Fruit fly (Drosophila melanogaster) whole organism, embryonic: ENCODE results near the gene IntS10.
A peak's percentile ranks its signal among the peaks of the same experiment; 100 is the strongest.

Experiments
- Ada2b ChIP-seq: fragments of 200-800 bp; sonication (Bioruptor generic); IDR thresholded peaks from 2 replicates; pipeline ENCODE4 v1.3.6; 2022; ENCODE audit warnings: missing biosample characterization, missing genetic modification characterization
- Awh ChIP-seq: fragments of 200-800 bp; sonication (Bioruptor generic); IDR thresholded peaks from 2 replicates; pipeline ENCODE4, ENCODE4 v1.3.6; 2022; ENCODE audit warnings: missing biosample characterization, missing genetic modification characterization
- CG10267 ChIP-seq: fragments of 200-800 bp; sonication (Bioruptor generic); optimal IDR thresholded peaks from 2 replicates; lab custom pipeline; 2018; ENCODE audit warnings: missing biosample characterization, mild to moderate bottlenecking, missing genetic modification characterization, moderate library complexity
- CG10366 ChIP-seq: fragments of 200-800 bp; sonication (Bioruptor generic); IDR thresholded peaks from 2 replicates; pipeline ENCODE4 v1.3.6; 2022; ENCODE audit warnings: missing biosample characterization, missing genetic modification characterization
- CG10565 ChIP-seq: fragments of 200-800 bp; sonication (Bioruptor generic); optimal IDR thresholded peaks from 3 replicates; lab custom pipeline; 2016; ENCODE audit warnings: missing biosample characterization, mild to moderate bottlenecking, missing genetic modification characterization
- CG11504 ChIP-seq: fragments of 200-800 bp; sonication (Bioruptor generic); optimal IDR thresholded peaks from 3 replicates; lab custom pipeline; 2019; ENCODE audit warnings: missing biosample characterization, mild to moderate bottlenecking, missing genetic modification characterization, moderate library complexity
- CG12236 ChIP-seq: fragments of 200-800 bp; sonication (Bioruptor generic); optimal IDR thresholded peaks from 2 replicates; lab custom pipeline; 2016; ENCODE audit warnings: missing biosample characterization, missing genetic modification characterization
- CG16779 ChIP-seq: fragments of 200-800 bp; sonication (Bioruptor generic); IDR thresholded peaks from 2 replicates; pipeline ENCODE4 v1.3.6; 2022; ENCODE audit warnings: missing biosample characterization, missing genetic modification characterization
- CG3995 ChIP-seq: fragments of 200-800 bp; sonication (Bioruptor generic); optimal IDR thresholded peaks from 3 replicates; lab custom pipeline; 2016; ENCODE audit warnings: missing biosample characterization, missing genetic modification characterization
- CG4328 ChIP-seq: fragments of 200-800 bp; sonication (Bioruptor generic); optimal IDR thresholded peaks from 3 replicates; lab custom pipeline; 2017; ENCODE audit warnings: missing biosample characterization, missing genetic modification reagents, missing genetic modification characterization
- CG5180 ChIP-seq: fragments of 200-800 bp; sonication (Bioruptor generic); optimal IDR thresholded peaks from 3 replicates; lab custom pipeline; 2017; ENCODE audit warnings: missing biosample characterization, missing genetic modification characterization, mild to moderate bottlenecking, moderate library complexity, missing genetic modification reagents
- CG6175 ChIP-seq: fragments of 200-800 bp; sonication (Bioruptor generic); IDR thresholded peaks from 3 replicates; pipeline ENCODE4 v1.3.6; 2022; ENCODE audit warnings: missing biosample characterization, missing genetic modification characterization
- CG6272 ChIP-seq: fragments of 200-800 bp; sonication (Bioruptor generic); IDR thresholded peaks from 2 replicates; pipeline ENCODE4 v1.3.6; 2022; ENCODE audit warnings: missing biosample characterization, missing genetic modification characterization
- CoRest ChIP-seq: fragments of 200-800 bp; sonication (Bioruptor generic); optimal IDR thresholded peaks from 3 replicates; lab custom pipeline; 2018; ENCODE audit warnings: missing biosample characterization, mild to moderate bottlenecking, missing genetic modification characterization, moderate library complexity
- Dek ChIP-seq: fragments of 200-800 bp; sonication (Bioruptor generic); optimal IDR thresholded peaks from 3 replicates; lab custom pipeline; 2019; ENCODE audit warnings: missing biosample characterization, mild to moderate bottlenecking, missing genetic modification characterization, moderate library complexity
- Dll ChIP-seq: fragments of 200-800 bp; sonication (Bioruptor generic); IDR thresholded peaks from 4 replicates; pipeline ENCODE4 v1.3.6; 2022; ENCODE audit warnings: missing biosample characterization, missing genetic modification characterization; ENCODE audit not compliant: partially characterized antibody
- Doc2 ChIP-seq: fragments of 200-800 bp; sonication (Bioruptor generic); IDR thresholded peaks from 2 replicates; pipeline ENCODE4 v1.3.6; 2022; ENCODE audit warnings: missing biosample characterization, missing genetic modification characterization
- E2f2 ChIP-seq: fragments of 200-800 bp; sonication (Bioruptor generic); IDR thresholded peaks from 2 replicates; pipeline ENCODE4 v1.3.6; 2022; ENCODE audit warnings: missing biosample characterization, missing genetic modification characterization
- Ets65A ChIP-seq: fragments of 200-800 bp; sonication (Bioruptor generic); peaks from one replicate; lab custom pipeline; 2016; ENCODE audit warnings: missing biosample characterization, missing genetic modification characterization
- Hmr ChIP-seq: fragments of 200-800 bp; sonication (Bioruptor generic); optimal IDR thresholded peaks from 3 replicates; lab custom pipeline; 2017; ENCODE audit warnings: mild to moderate bottlenecking, missing biosample characterization, missing genetic modification reagents, missing genetic modification characterization
- Lim3 ChIP-seq: fragments of 200-800 bp; sonication (Bioruptor generic); IDR thresholded peaks from 2 replicates; pipeline ENCODE4 v1.3.6; 2022; ENCODE audit warnings: missing biosample characterization, missing genetic modification characterization
- Med ChIP-seq: fragments of 200-800 bp; sonication (Bioruptor generic); peaks from one replicate; lab custom pipeline; 2016; ENCODE audit warnings: missing biosample characterization, missing genetic modification characterization, mild to moderate bottlenecking, inconsistent platforms, moderate library complexity
- NC2β ChIP-seq: fragments of 200-800 bp; sonication (Bioruptor generic); optimal IDR thresholded peaks from 2 replicates; lab custom pipeline; 2016; ENCODE audit warnings: missing biosample characterization, missing genetic modification characterization
- NK7.1 ChIP-seq: fragments of 200-800 bp; sonication (Bioruptor generic); optimal IDR thresholded peaks from 3 replicates; lab custom pipeline; 2016; ENCODE audit warnings: missing biosample characterization, missing genetic modification characterization
- Sry-δ ChIP-seq: fragments of 200-800 bp; sonication (Bioruptor generic); optimal IDR thresholded peaks from 2 replicates; lab custom pipeline; 2016; ENCODE audit warnings: missing biosample characterization, missing genetic modification characterization
- Ssrp ChIP-seq: fragments of 200-800 bp; sonication (Bioruptor generic); optimal IDR thresholded peaks from 2 replicates; lab custom pipeline; 2018; ENCODE audit warnings: missing biosample characterization, mild to moderate bottlenecking, missing genetic modification characterization, moderate library complexity
- Vsx1 ChIP-seq: fragments of 200-800 bp; sonication (Bioruptor generic); optimal IDR thresholded peaks from 2 replicates; lab custom pipeline; 2017; ENCODE audit warnings: missing biosample characterization, mild to moderate bottlenecking, missing genetic modification characterization, missing genetic modification reagents
- YL-1 ChIP-seq: fragments of 200-800 bp; sonication (Bioruptor generic); optimal IDR thresholded peaks from 3 replicates; lab custom pipeline; 2017; ENCODE audit warnings: missing biosample characterization, mild to moderate bottlenecking, missing genetic modification characterization
- al ChIP-seq: fragments of 200-800 bp; sonication (Bioruptor generic); IDR thresholded peaks from 2 replicates; pipeline ENCODE4 v1.3.6; 2022; ENCODE audit warnings: missing biosample characterization, missing genetic modification characterization
- ase ChIP-seq: fragments of 200-800 bp; sonication (Bioruptor generic); IDR thresholded peaks from 3 replicates; pipeline ENCODE4 v1.3.6; 2022; ENCODE audit warnings: missing biosample characterization, missing genetic modification characterization
- cas ChIP-seq: fragments of 200-800 bp; sonication (Bioruptor generic); IDR thresholded peaks from 2 replicates; pipeline ENCODE4 v1.3.6; 2022; ENCODE audit warnings: missing biosample characterization, missing genetic modification characterization
- chn ChIP-seq: fragments of 200-800 bp; sonication (Bioruptor generic); optimal IDR thresholded peaks from 2 replicates; lab custom pipeline; 2016; ENCODE audit warnings: missing biosample characterization, missing genetic modification characterization
- crol ChIP-seq: fragments of 200-800 bp; sonication (Bioruptor generic); IDR thresholded peaks from 2 replicates; pipeline ENCODE4 v1.3.6; 2022; ENCODE audit warnings: missing biosample characterization, missing genetic modification characterization
- dpn ChIP-seq, 2 experiments: fragments of 200-800 bp; sonication (Bioruptor generic); optimal IDR thresholded peaks; 3 replicates each; lab custom pipeline; 2016; ENCODE audit warnings: missing biosample characterization in 2 of 2, missing genetic modification characterization in 2 of 2
- eve ChIP-seq, 2 experiments: fragments of >200 bp; optimal IDR thresholded peaks; 2 replicates each; lab custom pipeline; 2017; ENCODE audit warnings: missing biosample characterization in 2 of 2, missing genetic modification characterization in 2 of 2
- fd3F ChIP-seq: fragments of 200-800 bp; sonication (Bioruptor generic); optimal IDR thresholded peaks from 2 replicates; lab custom pipeline; 2018; ENCODE audit warnings: missing biosample characterization, mild to moderate bottlenecking, missing genetic modification characterization, moderate library complexity
- grau ChIP-seq: fragments of 200-800 bp; optimal IDR thresholded peaks from 3 replicates; lab custom pipeline; 2019; ENCODE audit warnings: missing biosample characterization, mild to moderate bottlenecking, missing genetic modification characterization, moderate library complexity
- gt ChIP-seq: fragments of 200-800 bp; sonication (Bioruptor generic); IDR thresholded peaks from 2 replicates; pipeline ENCODE4 v1.3.6; 2022; ENCODE audit warnings: missing biosample characterization, missing genetic modification characterization
- hb ChIP-seq: fragments of 200-800 bp; sonication (Bioruptor generic); IDR thresholded peaks from 3 replicates; pipeline ENCODE4 v1.3.6; 2022; ENCODE audit warnings: missing biosample characterization, missing genetic modification characterization; ENCODE audit not compliant: partially characterized antibody
- ind ChIP-seq: fragments of 200-800 bp; sonication (Bioruptor generic); optimal IDR thresholded peaks from 3 replicates; lab custom pipeline; 2016; ENCODE audit warnings: missing biosample characterization, missing genetic modification characterization
- kah ChIP-seq: fragments of 200-800 bp; sonication (Bioruptor generic); optimal IDR thresholded peaks from 2 replicates; lab custom pipeline; 2018; ENCODE audit warnings: missing biosample characterization, mild to moderate bottlenecking, missing genetic modification characterization
- klu ChIP-seq: fragments of 200-800 bp; sonication (Bioruptor generic); IDR thresholded peaks from 2 replicates; pipeline ENCODE4 v1.3.6; 2022; ENCODE audit warnings: missing biosample characterization, missing genetic modification characterization
- onecut ChIP-seq: fragments of 200-800 bp; sonication (Bioruptor generic); IDR thresholded peaks from 2 replicates; pipeline ENCODE4 v1.3.6; 2022; ENCODE audit warnings: missing biosample characterization, missing genetic modification characterization
- prd ChIP-seq, 3 experiments: fragments of >200 bp in 2 of 3; fragments of 200-800 bp in 1 of 3; sonication (Bioruptor generic) in 1 of 3; optimal IDR thresholded peaks in 2 of 3; IDR thresholded peaks in 1 of 3; 2 replicates in 2 of 3; 3 replicates in 1 of 3; pipeline versions ENCODE4 v1.3.6 to Lab custom; 2017 to 2022; ENCODE audit warnings: missing biosample characterization in 1 of 3, missing genetic modification characterization in 1 of 3
- pzg ChIP-seq: fragments of 200-800 bp; sonication (Bioruptor generic); optimal IDR thresholded peaks from 3 replicates; lab custom pipeline; 2018; ENCODE audit warnings: missing biosample characterization, mild to moderate bottlenecking, missing genetic modification characterization, moderate library complexity
- sisA ChIP-seq: fragments of 200-800 bp; sonication (Bioruptor generic); IDR thresholded peaks from 2 replicates; pipeline ENCODE4 v1.3.6; 2022; ENCODE audit warnings: missing biosample characterization, missing genetic modification characterization
- slbo ChIP-seq: fragments of 200-800 bp; sonication (Bioruptor generic); IDR thresholded peaks from 2 replicates; pipeline ENCODE4 v1.3.6; 2022; ENCODE audit warnings: missing biosample characterization, missing genetic modification characterization
- ssp ChIP-seq: fragments of 200-800 bp; sonication (Bioruptor generic); IDR thresholded peaks from 2 replicates; pipeline ENCODE4 v1.3.6; 2022; ENCODE audit warnings: missing biosample characterization, missing genetic modification characterization
- twi ChIP-seq: fragments of 200-800 bp; optimal IDR thresholded peaks from 2 replicates; lab custom pipeline; 2019; ENCODE audit warnings: missing biosample characterization, mild to moderate bottlenecking, missing genetic modification characterization, moderate library complexity
- usp ChIP-seq: fragments of >200 bp; optimal IDR thresholded peaks from 2 replicates; lab custom pipeline; 2017; ENCODE audit warnings: missing biosample characterization, missing genetic modification characterization
- zfh2 ChIP-seq: fragments of 200-800 bp; sonication (Bioruptor generic); optimal IDR thresholded peaks from 2 replicates; lab custom pipeline; 2016; ENCODE audit warnings: missing biosample characterization, missing genetic modification characterization

Gene IntS10

dm6 chr3L:3788790-3789421, 17.6 kb upstream of the IntS10 start (continued):
- TF ChIP-seq CG10366 (GFP tag; lab: Robert Waterston, UW) (no peak), Med (GFP tag; lab: Kevin White, UChicago) (peak; percentile 87), onecut (GFP tag; lab: Robert Waterston, UW) (no peak), prd (optimal IDR thresholded peaks at IDR 0.05; lab: Kevin White, UChicago) (no peak), prd (GFP tag; IDR thresholded peaks at IDR 0.05; lab: Robert Waterston, UW) (no peak; the same call in 2 of the 3 replicates), CG10267 (peak; percentile 52), eve (GFP tag; optimal IDR thresholded peaks at IDR 0.05; lab: Kevin White, UChicago) (no peak), grau (tag; lab: Kevin White, UChicago) (peak; percentile 92), crol (GFP tag; lab: Robert Waterston, UW) (peak; percentile 79), gt (no peak), Awh (GFP tag; lab: Robert Waterston, UW) (no peak), Vsx1 (no peak), ase (GFP tag; lab: Robert Waterston, UW) (no peak), dpn (GFP tag; optimal IDR thresholded peaks at IDR 0.05; lab: Kevin White, UChicago) (peak in 1 of 2 experiments; percentile 13), CG5180 (GFP tag; lab: Kevin White, UChicago) (no peak), twi (tag; lab: Kevin White, UChicago) (no peak), CG10565 (GFP tag; lab: Kevin White, UChicago) (no peak), ssp (GFP tag; lab: Robert Waterston, UW) (no peak), usp (no peak), CG4328 (GFP tag; lab: Kevin White, UChicago) (no peak), Ssrp (peak; percentile 9), cas (GFP tag; lab: Robert Waterston, UW) (no peak), hb (GFP tag; lab: Robert Waterston, UW) (no peak), CG11504 (tag; lab: Kevin White, UChicago) (peak; percentile 52), Ets65A (GFP tag; lab: Kevin White, UChicago) (no peak), CG6175 (GFP tag; lab: Robert Waterston, UW) (no peak), pzg (GFP tag; lab: Kevin White, UChicago) (no peak), Hmr (GFP tag; lab: Kevin White, UChicago) (peak; percentile 36), CG16779 (GFP tag; lab: Robert Waterston, UW) (no peak), CG6272 (0 out of 2 replicates have a peak, but pooled peaks have one; percentile 14), CoRest (tag; lab: Kevin White, UChicago) (no peak), klu (GFP tag; lab: Robert Waterston, UW) (no peak), CG3995 (GFP tag; lab: Kevin White, UChicago) (no peak), Dll (GFP tag; lab: Robert Waterston, UW) (0 out of 4 replicates have a peak, but pooled peaks have one; percentile 56), NK7.1 (GFP tag; lab: Kevin White, UChicago) (no peak), ind (GFP tag; lab: Kevin White, UChicago) (no peak), sisA (GFP tag; lab: Robert Waterston, UW) (no peak), Dek (no peak), E2f2 (GFP tag; lab: Robert Waterston, UW) (peak; percentile 34), Ada2b (GFP tag; lab: Robert Waterston, UW) (no peak), YL-1 (GFP tag; lab: Kevin White, UChicago) (peak; percentile 12), Doc2 (GFP tag; lab: Robert Waterston, UW) (no peak), fd3F (GFP tag; lab: Kevin White, UChicago) (no peak), Sry-δ (no peak), chn (GFP tag; lab: Kevin White, UChicago) (no peak), Lim3 (GFP tag; lab: Robert Waterston, UW) (no peak), NC2β (no peak), slbo (GFP tag; lab: Robert Waterston, UW) (no peak), al (GFP tag; lab: Robert Waterston, UW) (peak; percentile 19; the same call in 1 of the 2 replicates), kah (GFP tag; lab: Kevin White, UChicago) (peak; percentile 0), zfh2 (GFP tag; lab: Kevin White, UChicago) (no peak), CG12236 (GFP tag; lab: Kevin White, UChicago) (no peak)
